Fruit fly (Drosophila melanogaster): ENCODE results near the gene CG34279.

CG34279 gene

DNA sequence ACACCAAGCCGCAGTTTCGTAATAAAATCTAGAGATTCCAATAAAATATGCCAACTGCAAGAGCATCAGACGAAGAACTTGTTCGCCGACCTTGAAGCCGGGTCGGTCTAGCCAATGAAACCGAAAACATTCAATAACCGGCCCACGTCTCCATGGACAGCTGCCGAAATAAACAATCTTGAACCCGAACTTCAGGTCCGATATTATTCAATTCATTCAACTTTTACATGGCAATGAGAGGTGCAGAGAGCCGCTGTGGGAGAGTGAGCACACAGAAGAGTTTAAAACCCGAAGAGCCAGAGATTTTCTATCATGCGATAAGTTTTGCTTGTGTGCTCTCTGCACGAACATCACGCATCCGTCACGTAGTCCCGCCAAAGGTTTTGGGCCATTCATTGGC is 25.6 kb downstream of the CG34279 start (continued):
- TF ChIP-seq CG7928 (GFP tag; optimal IDR thresholded peaks at IDR 0.05) = no peak
- no peak for TF ChIP-seq lbe (GFP tag; optimal IDR thresholded peaks at IDR 0.05)
- TF ChIP-seq her (GFP tag; optimal IDR thresholded peaks at IDR 0.05) = no peak
- TF ChIP-seq grn (GFP tag; optimal IDR thresholded peaks at IDR 0.05) = no peak
- TF ChIP-seq ftz-f1 (GFP tag; optimal IDR thresholded peaks at IDR 0.05) = peak; percentile 67
- TF ChIP-seq CG6854 (GFP tag; optimal IDR thresholded peaks at IDR 0.05) = no peak
- TF ChIP-seq insv (GFP tag; optimal IDR thresholded peaks at IDR 0.05) = no peak
- peak; percentile 16; the same call in 1 of the 2 replicates for TF ChIP-seq CG13287 (GFP tag; IDR thresholded peaks at IDR 0.05; ENCODE audit: partially characterized antibody)
- TF ChIP-seq Ets65A (GFP tag) = peak; percentile 2
- no peak for TF ChIP-seq oc (tag; optimal IDR thresholded peaks at IDR 0.05)
- no peak for TF ChIP-seq bowl (GFP tag; IDR thresholded peaks at IDR 0.05)
- no peak for TF ChIP-seq GATAe (GFP tag; conservative IDR thresholded peaks at IDR 0.05)
- TF ChIP-seq Doc2 (GFP tag; IDR thresholded peaks at IDR 0.05) = no peak
- TF ChIP-seq toy (GFP tag; IDR thresholded peaks at IDR 0.05) = no peak
- TF ChIP-seq CG6813 (GFP tag; optimal IDR thresholded peaks at IDR 0.05) = no peak
- no peak for TF ChIP-seq Poxn (GFP tag; IDR thresholded peaks at IDR 0.05)
- TF ChIP-seq sug (tag; optimal IDR thresholded peaks at IDR 0.05) = no peak

DNA sequence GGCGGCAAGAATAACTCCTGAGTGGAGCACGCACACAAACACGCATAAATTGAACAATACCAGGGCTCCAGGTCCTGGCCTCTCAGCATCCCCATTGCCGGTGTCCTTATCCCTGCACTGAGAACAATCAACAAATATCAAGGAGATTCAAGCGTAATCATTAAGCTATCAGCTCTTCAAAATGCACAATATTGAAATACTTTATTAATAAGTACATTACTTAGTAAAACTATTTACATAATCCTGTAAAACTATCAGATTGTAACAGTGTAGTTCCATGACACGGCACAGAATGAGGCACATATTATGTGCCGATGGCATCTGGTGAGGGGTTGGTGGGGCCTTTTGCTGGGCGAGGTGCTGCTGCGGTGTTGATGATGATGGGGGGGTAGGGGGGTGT is 32.0 kb downstream of the CG34279 start:
- TF ChIP-seq Hmr (GFP tag; optimal IDR thresholded peaks at IDR 0.05) (peak; percentile 62), CG10209 (GFP tag; optimal IDR thresholded peaks at IDR 0.05) (peak; percentile 17), CG15514 (GFP tag; optimal IDR thresholded peaks at IDR 0.05) (peak; percentile 14), CG14965 (GFP tag; optimal IDR thresholded peaks at IDR 0.05; ENCODE audit: borderline replicate concordance) (no peak), Aef1 (GFP tag; IDR thresholded peaks at IDR 0.05) (0 out of 3 replicates have a peak, but pooled peaks have one; percentile 34), Oaz (GFP tag; IDR thresholded peaks at IDR 0.05) (peak; percentile 15; the same call in 1 of the 2 replicates), CG18599 (GFP tag; optimal IDR thresholded peaks at IDR 0.05) (peak; percentile 78), unpg (GFP tag; optimal IDR thresholded peaks at IDR 0.05) (no peak), bcd (GFP tag; optimal IDR thresholded peaks at IDR 0.05) (peak; percentile 16), Ptx1 (GFP tag; IDR thresholded peaks at IDR 0.05) (peak; percentile 51), CG32532 (GFP tag; IDR thresholded peaks at IDR 0.05) (peak; percentile 69), ssp (GFP tag; IDR thresholded peaks at IDR 0.05) (0 out of 2 replicates have a peak, but pooled peaks have one; percentile 33), otp (GFP tag; IDR thresholded peaks at IDR 0.05) (0 out of 3 replicates have a peak, but pooled peaks have one; percentile 11), CG8290 (GFP tag; optimal IDR thresholded peaks at IDR 0.05) (no peak), CG8290 (tag; optimal IDR thresholded peaks at IDR 0.05) (peak in 1 of 2 experiments; percentile 64), ind (GFP tag; optimal IDR thresholded peaks at IDR 0.05) (peak; percentile 11), CG6654 (GFP tag; optimal IDR thresholded peaks at IDR 0.05) (no peak), lilli (GFP tag; optimal IDR thresholded peaks at IDR 0.05) (peak; percentile 2), CG11247 (GFP tag; IDR thresholded peaks at IDR 0.05) (0 out of 2 replicates have a peak, but pooled peaks have one; percentile 21), CG7963 (GFP tag; IDR thresholded peaks at IDR 0.05; ENCODE audit: partially characterized antibody) (no peak), abd-A (tag; optimal IDR thresholded peaks at IDR 0.05) (peak; percentile 25), CHES-1-like (GFP tag; optimal IDR thresholded peaks at IDR 0.05) (no peak), grau (tag; optimal IDR thresholded peaks at IDR 0.05) (peak; percentile 33), CG34422 (GFP tag; IDR thresholded peaks at IDR 0.05) (no peak), stc (GFP tag; IDR thresholded peaks at IDR 0.05) (peak; percentile 25; the same call in 1 of the 2 replicates), pan (optimal IDR thresholded peaks at IDR 0.05) (no peak), pan (GFP tag; optimal IDR thresholded peaks at IDR 0.05 in 1 of 2, IDR thresholded peaks at IDR 0.05 in 1 of 2) (peak in 1 of 2 experiments; percentile 46), so (GFP tag; IDR thresholded peaks at IDR 0.05) (0 out of 3 replicates have a peak, but pooled peaks have one; percentile 52), CG1602 (GFP tag; optimal IDR thresholded peaks at IDR 0.05) (no peak), CG6813 (GFP tag; optimal IDR thresholded peaks at IDR 0.05) (peak; percentile 1), HmgZ (tag; optimal IDR thresholded peaks at IDR 0.05) (no peak), E2f1 (GFP tag; IDR thresholded peaks at IDR 0.05) (peak; percentile 26; the same call in 1 of the 2 replicates), sisA (GFP tag; IDR thresholded peaks at IDR 0.05) (0 out of 2 replicates have a peak, but pooled peaks have one; percentile 6), vvl (GFP tag; IDR thresholded peaks at IDR 0.05) (peak; percentile 58; the same call in 1 of the 2 replicates), CG13296 (GFP tag; optimal IDR thresholded peaks at IDR 0.05) (peak; percentile 13)

Data from whole organism, embryonic.